Fruit fly (Drosophila melanogaster): Measurements from ENCODE around the gene SA1.
A peak's percentile ranks its signal among the peaks of the same experiment; 100 is the strongest.

SA1 gene

dm6 chr2L:6964022-6964434 lies 13.8 kb downstream of the SA1 start, which contains the start of the genes sip2 and Coprox (continued):
- TF ChIP-seq bcd (GFP tag; optimal IDR thresholded peaks at IDR 0.05) (peak; percentile 53), bbx (GFP tag; IDR thresholded peaks at IDR 0.05; ENCODE audit: partially characterized antibody) (no peak), CG6683 (GFP tag; optimal IDR thresholded peaks at IDR 0.05) (peak; percentile 36), Side (GFP tag; optimal IDR thresholded peaks at IDR 0.05) (no peak), gfzf (GFP tag; optimal IDR thresholded peaks at IDR 0.05) (peak; percentile 49), CoRest (tag; optimal IDR thresholded peaks at IDR 0.05) (peak; percentile 85), CG17359 (tag; optimal IDR thresholded peaks at IDR 0.05) (peak; percentile 68)

dm6 chr2L:6964632-6965031 lies 14.4 kb downstream of the SA1 start:
- TF ChIP-seq MESR4 (GFP tag; optimal IDR thresholded peaks at IDR 0.05) (peak; percentile 28), Ets65A (GFP tag) (peak; percentile 82), nerfin-2 (GFP tag; IDR thresholded peaks at IDR 0.05; ENCODE audit: partially characterized antibody) (peak; percentile 18; the same call in 1 of the 2 replicates), Med (GFP tag) (peak; percentile 39), fd96Cb (tag; optimal IDR thresholded peaks at IDR 0.05) (no peak), unc-4 (GFP tag; IDR thresholded peaks at IDR 0.05; ENCODE audit: partially characterized antibody) (no peak), sens (GFP tag) (peak; percentile 1), CG42726 (GFP tag; IDR thresholded peaks at IDR 0.05; ENCODE audit: partially characterized antibody) (0 out of 2 replicates have a peak, but pooled peaks have one; percentile 54), Doc3 (GFP tag; IDR thresholded peaks at IDR 0.05; ENCODE audit: partially characterized antibody) (0 out of 3 replicates have a peak, but pooled peaks have one; percentile 10)

dm6 chr2L:6966309-6966708 lies 16.1 kb downstream of the SA1 start:
- no peak for TF ChIP-seq stc (GFP tag; IDR thresholded peaks at IDR 0.05)
- TF ChIP-seq HmgZ (tag; optimal IDR thresholded peaks at IDR 0.05): no peak
- no peak for TF ChIP-seq tio (GFP tag; optimal IDR thresholded peaks at IDR 0.05)
- TF ChIP-seq CTCF (GFP tag; optimal IDR thresholded peaks at IDR 0.05): no peak
- TF ChIP-seq Hsf (GFP tag; optimal IDR thresholded peaks at IDR 0.05): no peak
- TF ChIP-seq danr (GFP tag; IDR thresholded peaks at IDR 0.05): no peak
- peak; percentile 43 for TF ChIP-seq MESR4 (GFP tag; optimal IDR thresholded peaks at IDR 0.05)
- no peak for TF ChIP-seq Bdp1 (GFP tag; optimal IDR thresholded peaks at IDR 0.05)
- TF ChIP-seq gro (GFP tag; optimal IDR thresholded peaks at IDR 0.05): no peak
- no peak for TF ChIP-seq CG9797 (GFP tag; optimal IDR thresholded peaks at IDR 0.05)
- peak; percentile 29; the same call in 1 of the 2 replicates for TF ChIP-seq rib (GFP tag; IDR thresholded peaks at IDR 0.05)
- TF ChIP-seq CG12942 (GFP tag; optimal IDR thresholded peaks at IDR 0.05): no peak
- no peak for TF ChIP-seq Lpt (GFP tag; optimal IDR thresholded peaks at IDR 0.05)
- TF ChIP-seq Antp (GFP tag; optimal IDR thresholded peaks at IDR 0.05): no peak
- no peak for TF ChIP-seq CG16779 (GFP tag; IDR thresholded peaks at IDR 0.05)
- no peak for TF ChIP-seq CG7357 (GFP tag; IDR thresholded peaks at IDR 0.05)
- TF ChIP-seq CG6813 (GFP tag; optimal IDR thresholded peaks at IDR 0.05): no peak
- no peak for TF ChIP-seq Atf3 (GFP tag; optimal IDR thresholded peaks at IDR 0.05)
- TF ChIP-seq CG14014 (GFP tag; IDR thresholded peaks at IDR 0.05): no peak
- TF ChIP-seq CG31441 (GFP tag; IDR thresholded peaks at IDR 0.05): no peak
- TF ChIP-seq Chrac-16 (GFP tag; optimal IDR thresholded peaks at IDR 0.05): no peak
- no peak for TF ChIP-seq Side (GFP tag; optimal IDR thresholded peaks at IDR 0.05)
- no peak for TF ChIP-seq jumu (GFP tag; optimal IDR thresholded peaks at IDR 0.05)
- no peak for TF ChIP-seq CG17802 (tag; optimal IDR thresholded peaks at IDR 0.05)
- TF ChIP-seq hbn (GFP tag; IDR thresholded peaks at IDR 0.05; ENCODE audit: partially characterized antibody): no peak; the same call in 1 of the 2 replicates
- TF ChIP-seq CG17912 (GFP tag; optimal IDR thresholded peaks at IDR 0.05): no peak
- no peak for TF ChIP-seq gce (GFP tag; IDR thresholded peaks at IDR 0.05)
- peak; percentile 56; the same call in 2 of the 3 replicates for TF ChIP-seq CG34422 (GFP tag; IDR thresholded peaks at IDR 0.05)
- no peak for TF ChIP-seq CG11560 (tag; IDR thresholded peaks at IDR 0.05)
- TF ChIP-seq luna (GFP tag; optimal IDR thresholded peaks at IDR 0.05): no peak
- no peak for TF ChIP-seq repo (GFP tag; optimal IDR thresholded peaks at IDR 0.05)
- TF ChIP-seq CG7556 (GFP tag; optimal IDR thresholded peaks at IDR 0.05): no peak
- TF ChIP-seq scrt (GFP tag; optimal IDR thresholded peaks at IDR 0.05): no peak
- TF ChIP-seq kah (GFP tag; optimal IDR thresholded peaks at IDR 0.05): no peak
- no peak for TF ChIP-seq fd102C (GFP tag; optimal IDR thresholded peaks at IDR 0.05)

Measured in whole organism, embryonic.